Fruit fly (Drosophila melanogaster) whole organism, embryonic: ENCODE data around the gene zf30C.

Source experiments
- ATbp ChIP-seq: fragments of 200-800 bp; sonication (Bioruptor generic); optimal IDR thresholded peaks from 2 replicates; lab custom pipeline; 2017; ENCODE audit warnings: missing biosample characterization, mild to moderate bottlenecking, missing genetic modification characterization, missing genetic modification reagents
- Bgb ChIP-seq: fragments of 200-800 bp; sonication (Bioruptor generic); IDR thresholded peaks from 2 replicates; pipeline ENCODE4 v1.3.6; 2022; ENCODE audit warnings: missing biosample characterization, missing genetic modification characterization; ENCODE audit not compliant: partially characterized antibody
- CG10267 ChIP-seq: fragments of 200-800 bp; sonication (Bioruptor generic); optimal IDR thresholded peaks from 2 replicates; lab custom pipeline; 2018; ENCODE audit warnings: missing biosample characterization, mild to moderate bottlenecking, missing genetic modification characterization, moderate library complexity
- CG12155 ChIP-seq: fragments of 200-800 bp; sonication (Bioruptor generic); optimal IDR thresholded peaks from 3 replicates; lab custom pipeline; 2016; ENCODE audit warnings: missing biosample characterization, missing genetic modification characterization
- CG12659 ChIP-seq: fragments of 200-800 bp; sonication (Bioruptor generic); optimal IDR thresholded peaks from 3 replicates; lab custom pipeline; 2017; ENCODE audit warnings: mild to moderate bottlenecking, missing biosample characterization, missing genetic modification reagents, missing genetic modification characterization
- CG13287 ChIP-seq: fragments of 200-800 bp; sonication (Bioruptor generic); IDR thresholded peaks from 2 replicates; pipeline ENCODE4 v1.3.6; 2022; ENCODE audit warnings: missing biosample characterization, missing genetic modification characterization; ENCODE audit not compliant: partially characterized antibody
- CG2712 ChIP-seq: fragments of 200-800 bp; optimal IDR thresholded peaks from 3 replicates; lab custom pipeline; 2019; ENCODE audit warnings: missing biosample characterization, mild to moderate bottlenecking, missing genetic modification characterization, moderate library complexity
- CG4404 ChIP-seq: fragments of 200-800 bp; sonication (Bioruptor generic); IDR thresholded peaks from 2 replicates; pipeline ENCODE4 v1.3.6; 2022; ENCODE audit warnings: missing biosample characterization, missing genetic modification characterization
- CG9727 ChIP-seq: fragments of 200-800 bp; sonication (Bioruptor generic); optimal IDR thresholded peaks from 3 replicates; lab custom pipeline; 2017; ENCODE audit warnings: missing biosample characterization, mild to moderate bottlenecking, missing genetic modification characterization
- Dbx ChIP-seq: fragments of 200-800 bp; sonication (Bioruptor generic); IDR thresholded peaks from 3 replicates; pipeline ENCODE4 v1.3.6; 2022; ENCODE audit warnings: missing biosample characterization, missing genetic modification characterization
- Dll ChIP-seq: fragments of 200-800 bp; sonication (Bioruptor generic); IDR thresholded peaks from 4 replicates; pipeline ENCODE4 v1.3.6; 2022; ENCODE audit warnings: missing biosample characterization, missing genetic modification characterization; ENCODE audit not compliant: partially characterized antibody
- Dp ChIP-seq: fragments of 200-800 bp; sonication (Bioruptor generic); optimal IDR thresholded peaks from 2 replicates; lab custom pipeline; 2018; ENCODE audit warnings: missing biosample characterization, mild to moderate bottlenecking, missing genetic modification characterization, moderate library complexity
- HLH4C ChIP-seq: fragments of 200-800 bp; sonication (Bioruptor generic); IDR thresholded peaks from 3 replicates; pipeline ENCODE4 v1.3.6; 2022; ENCODE audit warnings: missing biosample characterization, missing genetic modification characterization; ENCODE audit not compliant: partially characterized antibody
- Hmr ChIP-seq: fragments of 200-800 bp; sonication (Bioruptor generic); optimal IDR thresholded peaks from 3 replicates; lab custom pipeline; 2017; ENCODE audit warnings: mild to moderate bottlenecking, missing biosample characterization, missing genetic modification reagents, missing genetic modification characterization
- Lhr ChIP-seq: fragments of 200-800 bp; sonication (Bioruptor generic); optimal IDR thresholded peaks from 3 replicates; lab custom pipeline; 2017; ENCODE audit warnings: mild to moderate bottlenecking, missing biosample characterization, missing genetic modification reagents, missing genetic modification characterization
- MESR4 ChIP-seq: fragments of 200-800 bp; sonication (Bioruptor generic); optimal IDR thresholded peaks from 2 replicates; lab custom pipeline; 2018; ENCODE audit warnings: missing biosample characterization, mild to moderate bottlenecking, missing genetic modification characterization, moderate library complexity
- Myb ChIP-seq: fragments of 200-800 bp; sonication (Bioruptor generic); optimal IDR thresholded peaks from 2 replicates; lab custom pipeline; 2016; ENCODE audit warnings: missing biosample characterization, missing genetic modification characterization
- Opbp ChIP-seq: fragments of 200-800 bp; sonication (Bioruptor generic); IDR thresholded peaks from 3 replicates; pipeline ENCODE4 v1.3.6; 2022; ENCODE audit warnings: missing biosample characterization, missing genetic modification characterization; ENCODE audit not compliant: partially characterized antibody
- Vsx1 ChIP-seq: fragments of 200-800 bp; sonication (Bioruptor generic); optimal IDR thresholded peaks from 2 replicates; lab custom pipeline; 2017; ENCODE audit warnings: missing biosample characterization, mild to moderate bottlenecking, missing genetic modification characterization, missing genetic modification reagents
- chinmo ChIP-seq: fragments of 200-800 bp; sonication (Bioruptor generic); IDR thresholded peaks from 4 replicates; pipeline ENCODE4 v1.3.6; 2022; ENCODE audit warnings: missing biosample characterization, missing genetic modification characterization; ENCODE audit not compliant: partially characterized antibody
- gt ChIP-seq: fragments of 200-800 bp; sonication (Bioruptor generic); IDR thresholded peaks from 2 replicates; pipeline ENCODE4 v1.3.6; 2022; ENCODE audit warnings: missing biosample characterization, missing genetic modification characterization
- lbe ChIP-seq: fragments of 200-800 bp; sonication (Bioruptor generic); optimal IDR thresholded peaks from 2 replicates; lab custom pipeline; 2016; ENCODE audit warnings: missing biosample characterization, mild to moderate bottlenecking, missing genetic modification characterization
- lov ChIP-seq, 2 experiments: fragments of 200-800 bp in 1 of 2; fragments of >200 bp in 1 of 2; sonication (Bioruptor generic) in 1 of 2; IDR thresholded peaks in 1 of 2; optimal IDR thresholded peaks in 1 of 2; 2 replicates in 1 of 2; 3 replicates in 1 of 2; pipeline versions ENCODE4 v1.3.6 to Lab custom; 2017 to 2022; ENCODE audit warnings: missing biosample characterization in 1 of 2, missing genetic modification characterization in 1 of 2
- luna ChIP-seq: fragments of 200-800 bp; sonication (Bioruptor generic); optimal IDR thresholded peaks from 2 replicates; lab custom pipeline; 2016; ENCODE audit warnings: missing biosample characterization, missing genetic modification characterization
- nmo ChIP-seq: fragments of 200-800 bp; sonication (Bioruptor generic); optimal IDR thresholded peaks from 2 replicates; lab custom pipeline; 2018; ENCODE audit warnings: missing biosample characterization, mild to moderate bottlenecking, missing genetic modification characterization, moderate library complexity
- phol ChIP-seq: fragments of 200-800 bp; sonication (Bioruptor generic); optimal IDR thresholded peaks from 3 replicates; lab custom pipeline; 2018; ENCODE audit warnings: missing biosample characterization, mild to moderate bottlenecking, missing genetic modification characterization, moderate library complexity
- sens ChIP-seq: fragments of 200-800 bp; sonication (Bioruptor generic); peaks from one replicate; lab custom pipeline; 2016; ENCODE audit warnings: missing biosample characterization, missing genetic modification characterization
- trem ChIP-seq: fragments of 200-800 bp; optimal IDR thresholded peaks from 3 replicates; lab custom pipeline; 2019; ENCODE audit warnings: missing biosample characterization, mild to moderate bottlenecking, missing genetic modification characterization, moderate library complexity

The zf30C gene

dm6 chr2L:9792945-9793344 lies 34.8 kb downstream of the zf30C start, which contains the start of gene CG13123 (continued):
- TF ChIP-seq CG2712 (tag; lab: Kevin White, UChicago) (peak; percentile 13), gt (GFP tag; lab: Robert Waterston, UW) (no peak), MESR4 (GFP tag; lab: Kevin White, UChicago) (peak; percentile 53), Opbp (GFP tag; lab: Robert Waterston, UW) (0 out of 3 replicates have a peak, but pooled peaks have one; percentile 40), CG12659 (GFP tag; lab: Kevin White, UChicago) (peak; percentile 27), ATbp (GFP tag; lab: Kevin White, UChicago) (no peak), trem (tag; lab: Kevin White, UChicago) (peak; percentile 58), CG13287 (peak; percentile 41; the same call in 1 of the 2 replicates), CG12155 (GFP tag; lab: Kevin White, UChicago) (no peak), Dp (peak; percentile 57), sens (GFP tag; lab: Kevin White, UChicago) (peak; percentile 51), CG10267 (tag; lab: Kevin White, UChicago) (peak; percentile 23), lov (optimal IDR thresholded peaks at IDR 0.05; lab: Kevin White, UChicago) (no peak), lov (GFP tag; IDR thresholded peaks at IDR 0.05; lab: Robert Waterston, UW) (no peak), Myb (GFP tag; lab: Kevin White, UChicago) (peak; percentile 93), Hmr (GFP tag; lab: Kevin White, UChicago) (no peak), Vsx1 (peak; percentile 67), luna (no peak), HLH4C (GFP tag; lab: Robert Waterston, UW) (0 out of 3 replicates have a peak, but pooled peaks have one; percentile 8), nmo (GFP tag; lab: Kevin White, UChicago) (peak; percentile 19), chinmo (no peak), Dbx (GFP tag; lab: Robert Waterston, UW) (no peak), CG9727 (GFP tag; lab: Kevin White, UChicago) (no peak), Dll (GFP tag; lab: Robert Waterston, UW) (0 out of 4 replicates have a peak, but pooled peaks have one; percentile 36), phol (tag; lab: Kevin White, UChicago) (peak; percentile 45), lbe (peak; percentile 5), Lhr (GFP tag; lab: Kevin White, UChicago) (peak; percentile 59), Bgb (peak; percentile 48), CG4404 (GFP tag; lab: Robert Waterston, UW) (no peak)
